Worm (Caenorhabditis elegans) whole organism, young adult: ENCODE measurements around the gene nhr-26.

Source experiments
- B0336.3 ChIP-seq: fragments of 200-800 bp; sonication (Bioruptor generic); IDR thresholded peaks from 2 replicates; pipeline ENCODE4 v1.3.6; 2022; ENCODE audit warnings: missing genetic modification characterization, missing compliant biosample characterization
- C06A6.2 ChIP-seq: fragments of 200-800 bp; sonication (Bioruptor generic); conservative IDR thresholded peaks from 2 replicates; pipeline ENCODE4 v1.3.6; 2022; ENCODE audit warnings: missing genetic modification characterization, missing compliant biosample characterization
- F33H1.4 ChIP-seq: fragments of 200-800 bp; sonication (Bioruptor generic); IDR thresholded peaks from 2 replicates; pipeline ENCODE4 v1.3.6; 2022; ENCODE audit warnings: missing genetic modification reagents, missing genetic modification characterization, missing compliant biosample characterization
- T26A5.8 ChIP-seq: sonication (generic microtip); optimal IDR thresholded peaks from 2 replicates; lab custom pipeline; 2016; ENCODE audit warnings: missing genetic modification characterization, missing compliant biosample characterization
- Y53G8AR.9 ChIP-seq: fragments of 200-800 bp; sonication (Bioruptor generic); conservative IDR thresholded peaks from 2 replicates; pipeline ENCODE4 v1.3.6; 2022; ENCODE audit warnings: missing genetic modification reagents, missing genetic modification characterization, missing compliant biosample characterization
- Y79H2A.3 ChIP-seq: fragments of 200-800 bp; sonication (Bioruptor generic); conservative IDR thresholded peaks from 2 replicates; pipeline ENCODE4 v1.3.6; 2022; ENCODE audit warnings: missing genetic modification reagents, missing genetic modification characterization, missing compliant biosample characterization
- aptf-2 ChIP-seq: fragments of 200-800 bp; sonication (Bioruptor generic); conservative IDR thresholded peaks from 2 replicates; pipeline ENCODE4 v1.3.6; 2022; ENCODE audit warnings: missing genetic modification reagents, missing genetic modification characterization, missing compliant biosample characterization
- athp-1 ChIP-seq: sonication (generic microtip); optimal IDR thresholded peaks from 2 replicates; lab custom pipeline; 2017; ENCODE audit warnings: mild to moderate bottlenecking, missing genetic modification characterization, missing compliant biosample characterization
- attf-5 ChIP-seq: fragments of 200-800 bp; sonication (Bioruptor generic); optimal IDR thresholded peaks from 2 replicates; lab custom pipeline; 2018; ENCODE audit warnings: mild to moderate bottlenecking, missing genetic modification characterization, missing compliant biosample characterization
- attf-6 ChIP-seq: fragments of 200-800 bp; sonication (Bioruptor generic); IDR thresholded peaks from 2 replicates; pipeline ENCODE4 v1.3.6; 2022; ENCODE audit warnings: missing genetic modification reagents, missing genetic modification characterization, missing compliant biosample characterization
- ccch-3 ChIP-seq: fragments of 200-800 bp; sonication (Bioruptor generic); optimal IDR thresholded peaks from 2 replicates; lab custom pipeline; 2018; ENCODE audit warnings: mild to moderate bottlenecking, missing genetic modification characterization, missing compliant biosample characterization
- cebp-2 ChIP-seq: fragments of 200-800 bp; sonication (Bioruptor generic); IDR thresholded peaks from 2 replicates; pipeline ENCODE4 v1.3.6; 2022; ENCODE audit warnings: missing genetic modification characterization, missing compliant biosample characterization
- ceh-27 ChIP-seq: fragments of 200-800 bp; sonication (Bioruptor generic); optimal IDR thresholded peaks from 2 replicates; lab custom pipeline; 2018; ENCODE audit warnings: mild to moderate bottlenecking, missing genetic modification characterization, moderate library complexity, missing compliant biosample characterization
- ceh-40 ChIP-seq: fragments of 200-800 bp; sonication (Bioruptor generic); IDR thresholded peaks from 2 replicates; pipeline ENCODE4 v1.3.6; 2022; ENCODE audit warnings: missing genetic modification characterization, missing compliant biosample characterization
- chd-7 ChIP-seq: sonication (generic microtip); optimal IDR thresholded peaks from 2 replicates; lab custom pipeline; 2016; ENCODE audit warnings: mild to moderate bottlenecking, missing genetic modification characterization, moderate library complexity, missing compliant biosample characterization
- die-1 ChIP-seq: sonication (generic microtip); optimal IDR thresholded peaks from 2 replicates; lab custom pipeline; 2016; ENCODE audit warnings: missing genotype, mild to moderate bottlenecking, missing genetic modification characterization, missing compliant biosample characterization
- dpff-1 ChIP-seq: sonication (generic microtip); optimal IDR thresholded peaks from 2 replicates; lab custom pipeline; 2017; ENCODE audit warnings: mild to moderate bottlenecking, missing genetic modification characterization, missing compliant biosample characterization
- fkh-3 ChIP-seq: sonication (generic microtip); optimal IDR thresholded peaks from 2 replicates; lab custom pipeline; 2016; ENCODE audit warnings: mild to moderate bottlenecking, missing genetic modification characterization, missing compliant biosample characterization
- hrde-1 ChIP-seq: sonication (generic microtip); optimal IDR thresholded peaks from 2 replicates; lab custom pipeline; 2016; ENCODE audit warnings: missing genetic modification characterization, mild to moderate bottlenecking, missing compliant biosample characterization, moderate library complexity, missing genotype, missing genetic modification reagents, borderline replicate concordance
- lin-35 ChIP-seq, 3 experiments: fragments of 150-350 bp in 2 of 3; sonication (generic microtip) in 1 of 3; optimal IDR thresholded peaks; 2 replicates each; lab custom pipeline; 2014 to 2018; ENCODE audit warnings: missing biosample characterization in 3 of 3, missing genetic modification characterization in 3 of 3, missing genetic modification reagents in 3 of 3
- lsy-27 ChIP-seq: sonication (generic microtip); optimal IDR thresholded peaks from 2 replicates; lab custom pipeline; 2017; ENCODE audit warnings: missing genetic modification characterization, mild to moderate bottlenecking, missing compliant biosample characterization, antibody characterized with exemption, missing genotype, borderline replicate concordance; ENCODE audit not compliant: insufficient read depth
- mel-28 ChIP-seq: sonication (generic microtip); optimal IDR thresholded peaks from 2 replicates; lab custom pipeline; 2016; ENCODE audit warnings: borderline replicate concordance, mild to moderate bottlenecking, missing genetic modification characterization, missing compliant biosample characterization
- mxl-1 ChIP-seq: sonication (generic microtip); optimal IDR thresholded peaks from 2 replicates; lab custom pipeline; 2016; ENCODE audit warnings: missing genetic modification characterization, missing compliant biosample characterization
- nfya-2 ChIP-seq: fragments of 200-800 bp; sonication (Bioruptor generic); IDR thresholded peaks from 2 replicates; pipeline ENCODE4 v1.3.6; 2022; ENCODE audit warnings: missing genetic modification reagents, missing genetic modification characterization, missing compliant biosample characterization
- rcor-1 ChIP-seq: fragments of 200-800 bp; sonication (Bioruptor generic); IDR thresholded peaks from 2 replicates; pipeline ENCODE4 v1.3.6; 2022; ENCODE audit warnings: missing genetic modification reagents, missing genetic modification characterization, missing compliant biosample characterization
- sdz-38 ChIP-seq: sonication (generic microtip); optimal IDR thresholded peaks from 2 replicates; lab custom pipeline; 2016; ENCODE audit warnings: missing genotype, missing genetic modification characterization, missing compliant biosample characterization
- sea-2 ChIP-seq: fragments of 200-800 bp; sonication (Bioruptor generic); IDR thresholded peaks from 2 replicates; pipeline ENCODE4 v1.3.6; 2022; ENCODE audit warnings: missing genetic modification characterization, missing compliant biosample characterization
- snpc-1.1 ChIP-seq: sonication (generic microtip); optimal IDR thresholded peaks from 2 replicates; lab custom pipeline; 2017; ENCODE audit warnings: missing genetic modification characterization, mild to moderate bottlenecking, missing compliant biosample characterization, antibody characterized with exemption, moderate library complexity, missing genotype, missing genetic modification reagents; ENCODE audit not compliant: insufficient read depth
- snpc-1.3 ChIP-seq: sonication (generic microtip); optimal IDR thresholded peaks from 2 replicates; lab custom pipeline; 2017; ENCODE audit warnings: missing genetic modification characterization, mild to moderate bottlenecking, missing compliant biosample characterization, antibody characterized with exemption, moderate library complexity, missing genotype, missing genetic modification reagents; ENCODE audit not compliant: insufficient read depth
- snpc-4 ChIP-seq, 5 experiments: fragments of 150-350 bp in 1 of 5; sonication (generic microtip) in 4 of 5; optimal IDR thresholded peaks; 2 replicates each; lab custom pipeline; 2014 to 2018; ENCODE audit warnings: missing genetic modification characterization in 5 of 5, missing biosample characterization in 3 of 5, antibody characterized with exemption in 2 of 5, mild to moderate bottlenecking in 2 of 5, missing compliant biosample characterization in 2 of 5, missing genotype in 2 of 5, moderate library complexity in 2 of 5, missing genetic modification reagents in 1 of 5
- somi-1 ChIP-seq: fragments of 200-800 bp; sonication (Bioruptor generic); optimal IDR thresholded peaks from 2 replicates; lab custom pipeline; 2018; ENCODE audit warnings: mild to moderate bottlenecking, missing genetic modification characterization, missing compliant biosample characterization
- sptf-2 ChIP-seq: fragments of 200-800 bp; sonication (Bioruptor generic); optimal IDR thresholded peaks from 2 replicates; lab custom pipeline; 2018; ENCODE audit warnings: mild to moderate bottlenecking, missing genetic modification characterization, missing compliant biosample characterization
- unc-130 ChIP-seq: sonication (generic microtip); optimal IDR thresholded peaks from 2 replicates; lab custom pipeline; 2016; ENCODE audit warnings: missing genetic modification reagents, missing genetic modification characterization, missing compliant biosample characterization
- unc-62 ChIP-seq: fragments of 150-350 bp; optimal IDR thresholded peaks from 2 replicates; lab custom pipeline; 2014; ENCODE audit warnings: missing biosample characterization, missing genetic modification reagents, missing genetic modification characterization
- zim-3 ChIP-seq: sonication (generic microtip); optimal IDR thresholded peaks from 2 replicates; lab custom pipeline; 2017; ENCODE audit warnings: mild to moderate bottlenecking, missing genetic modification characterization, moderate library complexity, missing compliant biosample characterization

Gene nhr-26

ce11 chrX:12730075-12730474 is 29.8 kb upstream of the nhr-26 start:
- no peak for TF ChIP-seq attf-5 (GFP tag; lab: Kevin White, UChicago)
- no peak for TF ChIP-seq unc-62
- TF ChIP-seq Y53G8AR.9 (GFP tag; lab: Robert Waterston, UW): no peak
- no peak for TF ChIP-seq snpc-1.3 (tag; lab: Kevin White, UChicago)
- no peak for TF ChIP-seq cebp-2 (GFP tag; lab: Robert Waterston, UW)
- TF ChIP-seq ceh-40 (GFP tag; lab: Robert Waterston, UW): no peak
- no peak for TF ChIP-seq lsy-27 (tag; lab: Kevin White, UChicago)
- no peak for TF ChIP-seq somi-1 (GFP tag; lab: Kevin White, UChicago)
- no peak for TF ChIP-seq fkh-3 (tag; lab: Kevin White, UChicago)
- no peak for TF ChIP-seq snpc-4 (GFP tag; optimal IDR thresholded peaks at IDR 0.05; lab: Kevin White, UChicago)
- no peak for TF ChIP-seq snpc-4 (tag; optimal IDR thresholded peaks at IDR 0.05; lab: Kevin White, UChicago)
- no peak for TF ChIP-seq zim-3 (tag; lab: Kevin White, UChicago)
- no peak for TF ChIP-seq die-1
- TF ChIP-seq B0336.3 (GFP tag; lab: Robert Waterston, UW): no peak
- no peak for TF ChIP-seq dpff-1 (tag; lab: Kevin White, UChicago)
- no peak for TF ChIP-seq sea-2 (GFP tag; lab: Robert Waterston, UW)
- TF ChIP-seq aptf-2 (GFP tag; lab: Robert Waterston, UW): no peak
- TF ChIP-seq mel-28 (tag; lab: Kevin White, UChicago): no peak
- no peak for TF ChIP-seq lin-35 (GFP tag; optimal IDR thresholded peaks at IDR 0.05; lab: Kevin White, UChicago)
- no peak for TF ChIP-seq mxl-1
- TF ChIP-seq sptf-2 (GFP tag; lab: Kevin White, UChicago): no peak

ce11 chrX:12726129-12726528 is 25.9 kb upstream of the nhr-26 start:
- no peak for TF ChIP-seq nfya-2 (GFP tag; lab: Robert Waterston, UW)

DNA sequence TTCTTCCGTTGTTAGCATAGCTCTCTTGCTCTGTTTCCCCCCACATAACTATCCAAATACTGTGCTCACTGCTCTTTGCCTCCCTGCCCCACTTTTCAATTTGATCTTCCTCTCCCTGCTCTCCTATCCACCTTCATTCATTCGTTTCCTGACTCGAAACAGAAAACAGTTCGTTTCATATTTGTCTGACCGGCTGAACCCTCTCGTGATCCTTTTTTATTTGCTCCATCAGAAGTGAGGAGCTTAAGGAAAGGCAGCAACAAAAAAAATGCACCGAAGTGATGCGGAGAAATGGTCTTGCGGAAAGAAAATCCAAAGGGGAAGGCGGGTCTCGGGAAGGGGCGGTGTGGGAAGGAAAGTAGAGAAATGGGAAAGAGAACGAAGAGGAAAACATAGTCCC is 21.2 kb upstream of the nhr-26 start:
- TF ChIP-seq unc-130 (GFP tag; lab: Kevin White, UChicago): no peak
- TF ChIP-seq chd-7 (tag; lab: Kevin White, UChicago): no peak
- no peak for TF ChIP-seq dpff-1 (tag; lab: Kevin White, UChicago)
- no peak for TF ChIP-seq ccch-3
- TF ChIP-seq snpc-1.1 (tag; lab: Kevin White, UChicago): no peak
- no peak for TF ChIP-seq zim-3 (tag; lab: Kevin White, UChicago)
- no peak for TF ChIP-seq Y79H2A.3 (GFP tag; lab: Robert Waterston, UW)
- no peak for TF ChIP-seq T26A5.8
- TF ChIP-seq hrde-1: no peak
- no peak for TF ChIP-seq attf-6
- TF ChIP-seq sdz-38 (tag; lab: Kevin White, UChicago): no peak
- no peak for TF ChIP-seq F33H1.4 (GFP tag; lab: Robert Waterston, UW)
- no peak for TF ChIP-seq rcor-1 (GFP tag; lab: Robert Waterston, UW)
- no peak for TF ChIP-seq ceh-27 (GFP tag; lab: Kevin White, UChicago)
- TF ChIP-seq C06A6.2 (GFP tag; lab: Robert Waterston, UW): no peak
- no peak for TF ChIP-seq athp-1
